Worm (Caenorhabditis elegans): ENCODE results near the gene C41H7.2.

Gene C41H7.2

ce11 chrII:3060782-3061181 is 46.2 kb downstream of the C41H7.2 start, which contains the start of gene Y25C1A.6 (continued):
- TF ChIP-seq nhr-237 (tag; optimal IDR thresholded peaks at IDR 0.05) (no peak), lin-39 (tag; optimal IDR thresholded peaks at IDR 0.05) (no peak), F37D6.2 (tag; optimal IDR thresholded peaks at IDR 0.05) (no peak), mxl-2 (GFP tag; conservative IDR thresholded peaks at IDR 0.05) (no peak)

ce11 chrII:3061605-3062004 is 47.0 kb downstream of the C41H7.2 start:
- TF ChIP-seq rbr-2 (tag; optimal IDR thresholded peaks at IDR 0.05) (no peak), ama-1 (optimal IDR thresholded peaks at IDR 0.05) (no peak), set-16 (GFP tag; IDR thresholded peaks at IDR 0.05) (peak; percentile 83), sdz-12 (GFP tag; optimal IDR thresholded peaks at IDR 0.05) (peak; percentile 19)

ce11 chrII:3062222-3062621 is 47.6 kb downstream of the C41H7.2 start:
- TF ChIP-seq ztf-11 (tag; optimal IDR thresholded peaks at IDR 0.05): no peak
- no peak for TF ChIP-seq aly-2 (tag; optimal IDR thresholded peaks at IDR 0.05)
- peak; percentile 78 for TF ChIP-seq egl-43 (GFP tag; IDR thresholded peaks at IDR 0.05)
- peak; percentile 65 for TF ChIP-seq dve-1 (tag; optimal IDR thresholded peaks at IDR 0.05; ENCODE audit: insufficient read depth)
- TF ChIP-seq F26F4.8 (GFP tag; conservative IDR thresholded peaks at IDR 0.05): peak; percentile 62; the same call in 1 of the 2 replicates
- TF ChIP-seq hlh-30 (tag; optimal IDR thresholded peaks at IDR 0.05; ENCODE audit: insufficient read depth): peak; percentile 69
- no peak for TF ChIP-seq T20F7.1 (GFP tag; optimal IDR thresholded peaks at IDR 0.05)
- TF ChIP-seq zfp-3 (GFP tag; conservative IDR thresholded peaks at IDR 0.05): peak; percentile 69; the same call in 1 of the 2 replicates
- peak; percentile 73; the same call in 1 of the 2 replicates for TF ChIP-seq D1046.2 (GFP tag; IDR thresholded peaks at IDR 0.05)
- peak; percentile 36 for TF ChIP-seq hlh-11 (tag; optimal IDR thresholded peaks at IDR 0.05)
- TF ChIP-seq nhr-6 (tag; optimal IDR thresholded peaks at IDR 0.05): no peak
- TF ChIP-seq hmg-1.1 (GFP tag; IDR thresholded peaks at IDR 0.05): peak; percentile 50
- peak; percentile 98 for TF ChIP-seq F44E2.7 (GFP tag; IDR thresholded peaks at IDR 0.05)
- TF ChIP-seq unc-39 (tag; optimal IDR thresholded peaks at IDR 0.05): no peak
- TF ChIP-seq fkh-10 (GFP tag; optimal IDR thresholded peaks at IDR 0.05): no peak
- no peak for TF ChIP-seq hif-1 (tag; optimal IDR thresholded peaks at IDR 0.05)
- no peak for TF ChIP-seq unc-62 (GFP tag; optimal IDR thresholded peaks at IDR 0.05 in 1 of 2)
- no peak for TF ChIP-seq unc-62 (tag; optimal IDR thresholded peaks at IDR 0.05)
- TF ChIP-seq skn-1 (tag; optimal IDR thresholded peaks at IDR 0.05): no peak
- no peak for TF ChIP-seq daf-12 (tag; optimal IDR thresholded peaks at IDR 0.05)
- TF ChIP-seq ceh-20 (GFP tag; IDR thresholded peaks at IDR 0.05): peak; percentile 51; the same call in 1 of the 2 replicates
- TF ChIP-seq lsy-2 (tag; optimal IDR thresholded peaks at IDR 0.05): peak in 1 of 2 experiments; percentile 56
- TF ChIP-seq F49E8.2 (tag; optimal IDR thresholded peaks at IDR 0.05; ENCODE audit: borderline replicate concordance): peak; percentile 15
- TF ChIP-seq Y5F2A.4 (GFP tag; optimal IDR thresholded peaks at IDR 0.05): no peak
- TF ChIP-seq sdz-12 (GFP tag; optimal IDR thresholded peaks at IDR 0.05): no peak
- TF ChIP-seq nhr-11 (tag; optimal IDR thresholded peaks at IDR 0.05): no peak
- TF ChIP-seq php-3 (GFP tag; IDR thresholded peaks at IDR 0.05): peak; percentile 47; the same call in 1 of the 2 replicates
- no peak for TF ChIP-seq dpl-1 (GFP tag; optimal IDR thresholded peaks at IDR 0.05)
- no peak for TF ChIP-seq nhr-10 (tag; optimal IDR thresholded peaks at IDR 0.05)
- TF ChIP-seq dmd-8 (GFP tag; IDR thresholded peaks at IDR 0.05): peak; percentile 85
- TF ChIP-seq ztf-7 (tag; optimal IDR thresholded peaks at IDR 0.05): no peak
- no peak for TF ChIP-seq lin-29 (GFP tag; IDR thresholded peaks at IDR 0.05)
- peak; percentile 43; the same call in 1 of the 2 replicates for TF ChIP-seq ctbp-1 (GFP tag; IDR thresholded peaks at IDR 0.05)
- TF ChIP-seq ceh-82 (tag; optimal IDR thresholded peaks at IDR 0.05): no peak
- TF ChIP-seq daf-16 (GFP tag; optimal IDR thresholded peaks at IDR 0.05): peak; percentile 31 to 64
- peak; percentile 60 for TF ChIP-seq daf-16 (tag; optimal IDR thresholded peaks at IDR 0.05)
- TF ChIP-seq ceh-44 (GFP tag; IDR thresholded peaks at IDR 0.05): peak; percentile 74; the same call in 1 of the 2 replicates
- TF ChIP-seq unc-130 (GFP tag; optimal IDR thresholded peaks at IDR 0.05): peak; percentile 54
- no peak for TF ChIP-seq F37D6.2 (tag; optimal IDR thresholded peaks at IDR 0.05)
- TF ChIP-seq pqm-1 (tag; optimal IDR thresholded peaks at IDR 0.05): no peak
- TF ChIP-seq snpc-1.2 (GFP tag; IDR thresholded peaks at IDR 0.05): peak; percentile 74
- TF ChIP-seq mxl-3 (GFP tag; optimal IDR thresholded peaks at IDR 0.05): no peak

All from whole organism, L4 larva.